Fruit fly (Drosophila melanogaster) Kc167 (cell line): ENCODE measurements around the gene CG1494.

Source experiments
- Myc ChIP-seq: fragments of >200 bp; optimal IDR thresholded peaks from 2 replicates; lab custom pipeline; 2017; ENCODE audit warnings: missing external identifiers
- Sin3A ChIP-seq: fragments of >200 bp; optimal IDR thresholded peaks from 2 replicates; lab custom pipeline; 2018; ENCODE audit warnings: missing external identifiers
- h ChIP-seq: fragments of >200 bp; optimal IDR thresholded peaks from 3 replicates; lab custom pipeline; 2018; ENCODE audit warnings: missing external identifiers
- insv ChIP-seq: fragments of >200 bp; optimal IDR thresholded peaks from 3 replicates; lab custom pipeline; 2018; ENCODE audit warnings: missing external identifiers
- psq ChIP-seq: fragments of >200 bp; optimal IDR thresholded peaks from 2 replicates; lab custom pipeline; 2017; ENCODE audit warnings: missing external identifiers
- ttk ChIP-seq: sonication (Bioruptor generic); optimal IDR thresholded peaks from 2 replicates; lab custom pipeline; 2017; ENCODE audit warnings: missing external identifiers

CG1494 gene

DNA sequence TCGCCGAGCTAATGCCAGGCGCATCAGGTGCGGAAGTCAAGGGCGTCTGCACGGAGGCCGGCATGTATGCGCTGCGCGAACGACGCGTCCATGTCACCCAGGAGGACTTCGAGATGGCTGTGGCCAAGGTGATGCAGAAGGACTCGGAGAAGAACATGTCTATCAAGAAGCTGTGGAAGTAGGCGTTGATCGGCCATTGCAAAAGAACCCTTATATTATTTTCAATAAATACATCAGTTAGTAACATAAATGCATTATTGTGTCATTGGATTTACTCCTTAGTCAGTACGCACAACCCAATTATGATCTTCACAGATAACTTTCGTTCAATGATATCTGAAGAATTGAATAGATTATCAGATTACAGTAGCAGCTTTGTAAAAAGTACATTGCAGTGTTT is 32.3 kb downstream of the CG1494 start, which contains the start of gene CG1801:
TSS of gene CG1801 (minus strand) at position 101 of the 400 bp plus-strand sequence.
- TF ChIP-seq h (no peak), insv (lab: Kevin White, UChicago) (no peak), Sin3A (no peak), ttk (lab: Kevin White, UChicago) (no peak), Myc (lab: Kevin White, UChicago) (no peak), psq (lab: Kevin White, UChicago) (no peak)

DNA sequence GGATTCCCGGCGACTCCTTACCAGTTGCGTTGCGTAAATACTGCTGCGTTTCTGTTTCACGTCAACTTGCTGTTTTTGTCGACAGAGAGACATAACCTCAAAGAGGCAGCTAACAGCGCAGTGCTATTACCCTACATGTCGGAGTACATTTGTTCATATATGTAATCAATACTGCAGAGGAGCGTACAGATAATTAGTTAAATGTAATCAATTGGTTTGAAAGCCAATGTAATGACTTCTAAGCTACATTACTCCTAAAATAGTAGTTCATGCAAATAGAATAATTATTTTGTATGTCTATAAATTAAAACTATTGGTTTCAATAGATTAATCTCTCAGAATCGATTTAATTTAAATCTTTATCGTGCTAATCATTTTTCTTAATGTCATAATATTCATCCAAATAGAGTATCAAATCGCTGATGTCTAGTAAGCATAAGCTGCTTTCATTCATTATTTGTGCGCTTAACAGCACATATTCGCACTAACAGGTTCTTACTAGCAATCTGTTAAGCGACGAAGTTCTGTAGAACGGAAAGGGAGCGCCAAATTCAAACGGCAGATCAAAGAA is 34.2 kb downstream of the CG1494 start, which contains the start of the genes SLIRP1 and anox:
TSS of gene SLIRP1 (minus strand) at position 95 of the 571 bp plus-strand sequence.
TSS of gene anox (minus strand) at position 95 of the 571 bp plus-strand sequence.
- TF ChIP-seq h (no peak), psq (lab: Kevin White, UChicago) (no peak), insv (lab: Kevin White, UChicago) (no peak), Sin3A (no peak), ttk (lab: Kevin White, UChicago) (no peak), Myc (lab: Kevin White, UChicago) (no peak)

DNA sequence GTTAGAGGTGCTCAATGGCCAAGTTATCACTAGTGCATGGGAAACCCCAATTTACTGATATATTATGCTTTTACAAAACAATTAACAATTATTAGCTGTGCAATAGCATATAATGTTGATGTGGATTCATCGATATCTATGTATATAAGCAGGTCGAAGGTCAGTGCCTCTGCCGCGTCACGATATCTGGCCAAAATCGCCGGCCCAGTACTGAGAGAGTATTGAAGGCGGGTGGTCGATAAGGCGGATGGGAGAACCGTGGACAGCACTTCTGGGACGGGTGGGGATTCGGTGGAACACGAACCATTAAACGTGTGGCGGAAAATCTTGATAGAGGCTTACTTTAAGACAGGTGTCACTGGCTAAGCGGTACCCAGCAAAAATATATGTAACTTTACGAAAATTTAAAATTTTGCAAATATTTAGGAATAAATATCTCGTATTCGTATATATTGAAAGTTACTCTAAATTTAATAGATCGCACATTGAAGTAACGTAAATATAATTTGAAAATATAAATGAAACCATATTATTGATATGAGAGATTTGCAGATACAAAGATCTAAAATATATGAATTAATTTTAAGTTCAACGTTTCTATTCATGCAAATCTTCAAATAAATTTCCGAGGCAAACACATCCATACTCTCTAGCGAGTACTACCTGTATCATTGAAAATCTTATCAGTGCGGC is 37.3 kb downstream of the CG1494 start:
- TF ChIP-seq psq (lab: Kevin White, UChicago): no peak
- no peak for TF ChIP-seq ttk (lab: Kevin White, UChicago)
- no peak for TF ChIP-seq Sin3A
- TF ChIP-seq h: no peak
- TF ChIP-seq insv (lab: Kevin White, UChicago): no peak
- no peak for TF ChIP-seq Myc (lab: Kevin White, UChicago)

DNA sequence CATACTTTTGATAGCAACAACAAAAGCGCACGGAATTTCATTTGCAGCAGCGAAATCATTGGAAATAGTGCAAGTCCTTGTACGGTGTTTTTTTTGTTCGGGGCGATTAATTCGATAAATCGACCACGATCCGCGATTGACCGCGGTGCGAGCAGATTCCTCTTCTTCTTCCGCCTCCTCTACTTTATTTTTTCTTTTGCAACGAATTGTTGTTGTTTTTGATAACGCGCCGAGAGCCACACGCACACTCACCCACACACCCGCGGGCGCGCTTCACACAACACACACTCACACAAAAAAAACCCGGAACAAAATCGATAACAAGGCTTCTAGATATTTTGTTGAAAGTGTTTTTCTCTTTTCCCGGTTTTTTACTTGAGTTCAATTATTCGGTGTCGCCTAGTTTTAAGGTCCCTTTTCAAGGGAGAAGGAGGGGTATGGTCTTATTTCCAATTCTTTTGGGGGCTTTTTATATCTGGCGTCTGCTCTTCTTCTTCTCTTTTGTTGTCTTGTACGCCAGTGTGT is 38.1 kb downstream of the CG1494 start:
- TF ChIP-seq psq (lab: Kevin White, UChicago) (no peak), Myc (lab: Kevin White, UChicago) (no peak), ttk (lab: Kevin White, UChicago) (no peak), insv (lab: Kevin White, UChicago) (no peak), h (no peak), Sin3A (no peak)

DNA sequence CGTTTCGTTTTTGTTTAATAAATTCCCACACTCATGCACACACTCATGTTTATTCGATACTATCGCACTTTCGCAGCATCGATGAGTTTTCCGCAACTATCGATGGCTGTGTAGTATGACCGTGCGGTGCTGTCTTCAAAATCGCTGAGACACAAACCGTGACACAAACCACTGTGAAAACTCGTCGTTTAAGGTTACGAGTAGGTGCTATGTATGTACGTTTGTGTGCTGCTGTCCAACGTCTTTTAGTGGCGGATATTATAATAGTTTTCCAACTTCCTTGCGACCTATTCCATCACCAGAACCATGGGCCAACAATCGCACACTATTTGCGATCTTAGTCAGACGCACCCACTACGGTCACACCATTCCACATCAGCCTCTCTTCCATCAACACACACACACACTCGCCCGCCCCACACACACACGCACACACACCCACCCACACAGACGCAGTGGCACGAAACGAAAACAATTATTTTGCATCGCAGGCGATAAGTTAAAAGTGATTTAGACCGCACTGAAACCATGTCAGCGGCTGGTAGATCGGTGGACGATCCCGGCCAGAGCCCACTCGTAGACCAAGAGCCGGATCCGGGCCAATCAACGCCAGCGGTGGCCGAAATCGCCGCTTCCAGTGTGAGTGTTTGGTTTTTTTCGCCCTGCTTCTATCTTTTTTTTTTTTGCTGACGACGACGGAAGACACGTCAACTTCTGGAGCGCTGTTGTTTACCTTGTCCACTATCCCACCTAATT is 39.0 kb downstream of the CG1494 start, which contains the start of the genes Dd and CG1486:
TSS of gene Dd (minus strand) at position 77 of the 756 bp plus-strand sequence.
TSS of gene CG1486 (plus strand) at position 114 of the 756 bp plus-strand sequence.
- TF ChIP-seq psq (lab: Kevin White, UChicago): no peak
- peak; percentile 13 for TF ChIP-seq Sin3A

DNA sequence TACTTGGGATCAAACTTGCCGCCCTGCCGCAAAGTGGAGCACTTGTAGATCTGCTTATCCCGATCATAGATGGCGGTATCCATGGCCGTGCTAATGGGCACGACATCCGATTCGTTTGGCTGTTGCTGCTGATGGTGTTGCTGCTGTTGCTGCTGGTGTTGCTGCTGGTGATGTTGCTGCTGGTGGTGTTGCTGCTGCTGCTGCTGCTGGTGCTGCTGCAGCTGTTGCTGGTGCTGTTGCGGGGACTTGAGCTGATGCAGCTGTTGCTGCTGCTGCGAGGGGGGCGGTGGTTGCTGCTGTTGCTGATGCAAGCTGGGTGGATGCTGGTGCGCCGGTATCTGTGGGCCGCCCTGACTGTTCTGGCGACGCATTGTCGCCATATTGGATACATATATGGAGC is 48.0 kb downstream of the CG1494 start:
- TF ChIP-seq Myc (lab: Kevin White, UChicago) (no peak), ttk (lab: Kevin White, UChicago) (no peak), Sin3A (no peak), insv (lab: Kevin White, UChicago) (no peak), psq (lab: Kevin White, UChicago) (no peak), h (no peak)

DNA sequence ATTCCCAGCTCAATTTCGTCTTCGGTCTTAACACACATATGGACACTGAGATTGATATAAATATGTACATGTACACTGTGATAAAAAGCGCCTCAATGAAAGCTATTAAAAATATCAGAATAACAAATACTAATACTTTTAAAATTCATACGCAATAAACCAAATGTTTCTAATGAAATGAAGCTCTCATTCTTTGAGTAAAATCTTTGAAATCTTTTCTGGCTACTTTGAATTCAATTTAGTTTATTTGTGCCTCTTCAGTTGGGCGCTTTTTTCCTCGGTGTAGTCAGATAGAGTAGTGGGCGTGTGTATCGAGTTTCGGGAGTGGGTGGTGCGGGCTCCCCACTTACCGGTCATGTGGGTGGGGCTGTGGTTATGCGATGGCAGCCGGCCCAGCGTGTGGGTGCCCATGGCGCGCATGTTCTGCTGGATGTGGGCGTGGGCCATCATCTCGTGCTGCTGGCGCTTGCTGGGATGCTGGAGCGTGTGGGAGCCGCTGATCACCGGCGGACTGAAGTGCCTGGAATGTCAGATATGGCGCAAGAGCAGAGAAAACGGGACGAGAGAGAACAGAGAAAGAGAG is 49.5 kb downstream of the CG1494 start:
- no peak for TF ChIP-seq Myc (lab: Kevin White, UChicago)
- no peak for TF ChIP-seq Sin3A
- TF ChIP-seq psq (lab: Kevin White, UChicago): no peak
- no peak for TF ChIP-seq ttk (lab: Kevin White, UChicago)
- no peak for TF ChIP-seq h
- TF ChIP-seq insv (lab: Kevin White, UChicago): no peak

DNA sequence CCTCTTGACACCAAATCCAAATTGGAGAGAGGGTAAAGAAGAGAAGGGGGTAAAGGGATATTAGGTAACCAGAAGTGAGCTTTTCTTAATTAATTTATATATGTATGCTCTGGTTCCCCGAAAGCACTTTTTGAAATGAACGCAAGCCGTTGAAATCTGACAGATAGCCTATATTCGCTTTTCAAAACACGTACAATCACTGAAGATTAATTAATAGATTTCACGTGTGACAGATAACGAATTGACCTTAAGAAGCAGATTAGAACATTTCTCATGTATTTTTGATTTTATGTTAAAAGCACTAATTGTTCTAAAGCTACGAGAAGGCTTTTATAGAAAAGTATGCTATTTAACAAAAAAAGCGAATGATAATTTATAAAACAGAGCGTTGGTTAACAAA is 52.0 kb downstream of the CG1494 start:
- TF ChIP-seq Myc (lab: Kevin White, UChicago): no peak
- TF ChIP-seq insv (lab: Kevin White, UChicago): no peak
- TF ChIP-seq Sin3A: no peak
- no peak for TF ChIP-seq psq (lab: Kevin White, UChicago)
- TF ChIP-seq h: no peak
- TF ChIP-seq ttk (lab: Kevin White, UChicago): no peak

DNA sequence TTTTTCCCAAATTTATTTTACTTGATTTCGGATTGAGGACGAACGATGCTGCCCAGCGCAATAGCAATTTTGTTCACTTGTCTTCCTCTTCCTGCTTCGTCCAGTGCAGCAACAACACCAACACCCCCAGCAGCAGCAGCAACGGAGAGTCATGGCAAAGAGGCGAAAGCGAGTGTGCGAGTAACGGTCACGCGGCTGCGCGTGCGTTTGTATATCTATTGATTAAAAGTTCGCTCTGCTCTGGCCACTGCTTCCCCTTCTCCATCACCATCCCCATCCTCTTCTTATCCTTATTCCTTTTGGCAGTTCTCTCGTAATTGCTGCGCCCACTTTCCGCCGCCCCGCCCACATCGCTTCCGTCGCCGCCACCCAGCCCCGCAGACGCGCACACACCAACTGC is 53.1 kb downstream of the CG1494 start:
- TF ChIP-seq insv (lab: Kevin White, UChicago) (no peak), ttk (lab: Kevin White, UChicago) (no peak), Sin3A (no peak), h (no peak), Myc (lab: Kevin White, UChicago) (no peak), psq (lab: Kevin White, UChicago) (no peak)

DNA sequence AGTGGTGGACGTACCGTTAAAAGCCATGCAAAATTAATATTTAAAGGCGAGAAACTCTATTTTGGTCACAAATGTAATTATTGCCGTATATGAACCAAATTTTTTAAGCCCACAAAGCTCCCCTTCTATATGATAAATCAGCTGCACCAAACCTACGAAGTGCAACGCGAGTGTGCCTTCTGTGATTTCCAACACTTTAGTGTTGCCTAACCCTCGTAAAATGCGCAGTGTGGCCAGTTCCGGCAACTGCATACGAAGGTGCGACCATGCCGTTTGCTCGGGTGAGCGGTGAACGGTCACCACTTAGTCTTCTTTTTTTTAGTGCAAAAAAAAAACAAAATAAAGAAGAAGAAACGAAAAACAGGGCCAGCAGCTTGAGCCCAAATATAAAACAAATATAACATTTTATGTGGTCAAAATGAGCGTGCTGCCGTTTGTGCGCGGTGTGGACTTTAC is 54.4 kb downstream of the CG1494 start, which contains the start of the genes tty and fliI:
TSS of gene tty (minus strand) at position 201 of the 456 bp plus-strand sequence.
TSS of gene fliI (plus strand) at position 266 of the 456 bp plus-strand sequence.
- TF ChIP-seq h: no peak
- TF ChIP-seq Sin3A: no peak
- no peak for TF ChIP-seq insv (lab: Kevin White, UChicago)
- TF ChIP-seq psq (lab: Kevin White, UChicago): no peak
- TF ChIP-seq ttk (lab: Kevin White, UChicago): no peak
- TF ChIP-seq Myc (lab: Kevin White, UChicago): no peak
